Fruit fly (Drosophila melanogaster): ENCODE measurements around the gene comt.

Gene comt

dm6 chrX:13285001-13285748 is 26.4 kb downstream of the comt start, which contains the start of the genes HDAC4 and CG15743 (continued):
- peak; percentile 52 for TF ChIP-seq CG14710 (tag; optimal IDR thresholded peaks at IDR 0.05)
- TF ChIP-seq CG7786 (GFP tag; optimal IDR thresholded peaks at IDR 0.05), result no peak
- TF ChIP-seq PHDP (tag; optimal IDR thresholded peaks at IDR 0.05), result no peak
- no peak for TF ChIP-seq CG11560 (tag; IDR thresholded peaks at IDR 0.05)
- no peak for TF ChIP-seq repo (GFP tag; optimal IDR thresholded peaks at IDR 0.05)
- TF ChIP-seq br (optimal IDR thresholded peaks at IDR 0.05), result no peak
- no peak for TF ChIP-seq CG10147 (GFP tag; optimal IDR thresholded peaks at IDR 0.05)
- peak; percentile 34 for TF ChIP-seq MESR4 (GFP tag; optimal IDR thresholded peaks at IDR 0.05)
- TF ChIP-seq CG10267 (tag; optimal IDR thresholded peaks at IDR 0.05), result peak; percentile 34
- TF ChIP-seq CG11247 (GFP tag; IDR thresholded peaks at IDR 0.05), result no peak
- TF ChIP-seq H2.0 (GFP tag; IDR thresholded peaks at IDR 0.05), result no peak
- TF ChIP-seq zen (tag; optimal IDR thresholded peaks at IDR 0.05), result peak; percentile 1
- TF ChIP-seq en (GFP tag; optimal IDR thresholded peaks at IDR 0.05), result no peak
- TF ChIP-seq E2f2 (GFP tag; IDR thresholded peaks at IDR 0.05), result no peak
- TF ChIP-seq BtbVII (GFP tag; optimal IDR thresholded peaks at IDR 0.05), result no peak
- TF ChIP-seq tna (GFP tag; IDR thresholded peaks at IDR 0.05; ENCODE audit: partially characterized antibody), result peak; percentile 83
- no peak for TF ChIP-seq wor (GFP tag; IDR thresholded peaks at IDR 0.05)
- no peak for TF ChIP-seq CG13424 (tag; optimal IDR thresholded peaks at IDR 0.05)
- no peak for TF ChIP-seq Hr78 (GFP tag; optimal IDR thresholded peaks at IDR 0.05)
- no peak for TF ChIP-seq CG8478 (optimal IDR thresholded peaks at IDR 0.05)
- no peak for TF ChIP-seq Bdp1 (GFP tag; optimal IDR thresholded peaks at IDR 0.05)
- no peak for TF ChIP-seq CG18011 (GFP tag; optimal IDR thresholded peaks at IDR 0.05)
- TF ChIP-seq Hr39 (optimal IDR thresholded peaks at IDR 0.05), result no peak
- TF ChIP-seq CG6791 (GFP tag; IDR thresholded peaks at IDR 0.05; ENCODE audit: partially characterized antibody), result peak; percentile 91
- no peak for TF ChIP-seq Usf (GFP tag; optimal IDR thresholded peaks at IDR 0.05)
- TF ChIP-seq Xrp1 (GFP tag; IDR thresholded peaks at IDR 0.05), result 0 out of 2 replicates have a peak, but pooled peaks have one; percentile 12
- no peak for TF ChIP-seq Bteb2 (GFP tag; optimal IDR thresholded peaks at IDR 0.05)
- TF ChIP-seq Sin3A (optimal IDR thresholded peaks at IDR 0.05), result peak; percentile 15
- no peak for TF ChIP-seq gem (tag; optimal IDR thresholded peaks at IDR 0.05)
- TF ChIP-seq CG4424 (GFP tag; optimal IDR thresholded peaks at IDR 0.05), result no peak
- TF ChIP-seq Dp (GFP tag; optimal IDR thresholded peaks at IDR 0.05), result peak; percentile 15
- TF ChIP-seq B-H1 (GFP tag; IDR thresholded peaks at IDR 0.05), result no peak
- TF ChIP-seq gro (GFP tag; optimal IDR thresholded peaks at IDR 0.05), result peak; percentile 24
- TF ChIP-seq CG1233 (GFP tag; optimal IDR thresholded peaks at IDR 0.05), result no peak
- TF ChIP-seq CG8290 (GFP tag; optimal IDR thresholded peaks at IDR 0.05), result peak; percentile 59
- peak in 1 of 2 experiments; percentile 83 for TF ChIP-seq CG8290 (tag; optimal IDR thresholded peaks at IDR 0.05)
- TF ChIP-seq pan (optimal IDR thresholded peaks at IDR 0.05), result no peak
- no peak for TF ChIP-seq pan (GFP tag; optimal IDR thresholded peaks at IDR 0.05 in 1 of 2, IDR thresholded peaks at IDR 0.05 in 1 of 2)
- no peak for TF ChIP-seq TFAM (GFP tag; optimal IDR thresholded peaks at IDR 0.05)
- TF ChIP-seq CG13296 (GFP tag; optimal IDR thresholded peaks at IDR 0.05), result peak; percentile 20
- peak; percentile 37 for TF ChIP-seq CG34376 (GFP tag; optimal IDR thresholded peaks at IDR 0.05)
- no peak for TF ChIP-seq trh (GFP tag; optimal IDR thresholded peaks at IDR 0.05)
- TF ChIP-seq tgo (GFP tag; IDR thresholded peaks at IDR 0.05), result no peak
- no peak for TF ChIP-seq CG6813 (GFP tag; optimal IDR thresholded peaks at IDR 0.05)
- TF ChIP-seq hth (optimal IDR thresholded peaks at IDR 0.05), result no peak
- peak in 1 of 3 experiments; percentile 53 for TF ChIP-seq Stat92E (GFP tag; optimal IDR thresholded peaks at IDR 0.05)
- no peak for TF ChIP-seq fd96Cb (tag; optimal IDR thresholded peaks at IDR 0.05)
- TF ChIP-seq CG31441 (GFP tag; IDR thresholded peaks at IDR 0.05), result no peak
- peak; percentile 7 for TF ChIP-seq corto (GFP tag; optimal IDR thresholded peaks at IDR 0.05)
- no peak for TF ChIP-seq CG7556 (GFP tag; optimal IDR thresholded peaks at IDR 0.05)
- TF ChIP-seq Neu2 (GFP tag; optimal IDR thresholded peaks at IDR 0.05; ENCODE audit: borderline replicate concordance), result no peak
